Fruit fly (Drosophila melanogaster) whole organism, pupa: ENCODE data around the gene Raf.

Experiments used
- CG10348 ChIP-seq: fragments of 200-800 bp; sonication (Bioruptor generic); IDR thresholded peaks from 2 replicates; pipeline ENCODE4 v1.3.6; 2022; ENCODE audit warnings: missing biosample characterization, missing genetic modification characterization
- CG12605 ChIP-seq: fragments of 200-800 bp; sonication (Bioruptor generic); IDR thresholded peaks from 2 replicates; pipeline ENCODE4 v1.3.6; 2022; ENCODE audit warnings: missing biosample characterization, missing genetic modification characterization
- CG13204 ChIP-seq: fragments of 200-800 bp; sonication (Bioruptor generic); optimal IDR thresholded peaks from 2 replicates; lab custom pipeline; 2018; ENCODE audit warnings: missing biosample characterization, mild to moderate bottlenecking, missing genetic modification characterization, moderate library complexity
- CG14655 ChIP-seq: fragments of 200-800 bp; sonication (Bioruptor generic); optimal IDR thresholded peaks from 3 replicates; lab custom pipeline; 2017; ENCODE audit warnings: mild to moderate bottlenecking, missing biosample characterization, missing genetic modification reagents, missing genetic modification characterization
- CG15710 ChIP-seq: fragments of 200-800 bp; sonication (Bioruptor generic); optimal IDR thresholded peaks from 2 replicates; lab custom pipeline; 2018; ENCODE audit warnings: missing biosample characterization, mild to moderate bottlenecking, missing genetic modification characterization, moderate library complexity
- CG17806 ChIP-seq: fragments of 200-800 bp; sonication (Bioruptor generic); optimal IDR thresholded peaks from 2 replicates; lab custom pipeline; 2018; ENCODE audit warnings: missing biosample characterization, mild to moderate bottlenecking, missing genetic modification characterization, moderate library complexity
- CG32121 ChIP-seq: fragments of 200-800 bp; sonication (Bioruptor generic); IDR thresholded peaks from 2 replicates; pipeline ENCODE4 v1.3.6; 2022; ENCODE audit warnings: missing biosample characterization, missing genetic modification characterization
- CG34367 ChIP-seq: fragments of 200-800 bp; sonication (Bioruptor generic); optimal IDR thresholded peaks from 2 replicates; lab custom pipeline; 2018; ENCODE audit warnings: missing biosample characterization, mild to moderate bottlenecking, missing genetic modification characterization
- CG4496 ChIP-seq: fragments of 200-800 bp; sonication (Bioruptor generic); IDR thresholded peaks from 3 replicates; pipeline ENCODE4 v1.3.6; 2022; ENCODE audit warnings: missing biosample characterization, missing genetic modification characterization
- CG8159 ChIP-seq: fragments of 200-800 bp; sonication (Bioruptor generic); optimal IDR thresholded peaks from 3 replicates; lab custom pipeline; 2018; ENCODE audit warnings: missing biosample characterization, mild to moderate bottlenecking, missing genetic modification characterization, moderate library complexity
- CG8301 ChIP-seq: fragments of 200-800 bp; sonication (Bioruptor generic); optimal IDR thresholded peaks from 2 replicates; lab custom pipeline; 2018; ENCODE audit warnings: missing biosample characterization, mild to moderate bottlenecking, missing genetic modification characterization
- CG9948 ChIP-seq: fragments of 200-800 bp; sonication (Bioruptor generic); optimal IDR thresholded peaks from 2 replicates; lab custom pipeline; 2018; ENCODE audit warnings: missing biosample characterization, mild to moderate bottlenecking, missing genetic modification characterization, moderate library complexity
- D1 ChIP-seq: fragments of 200-800 bp; sonication (Bioruptor generic); optimal IDR thresholded peaks from 2 replicates; lab custom pipeline; 2018; ENCODE audit warnings: missing biosample characterization, mild to moderate bottlenecking, missing genetic modification characterization, moderate library complexity
- EcR ChIP-seq: fragments of 200-800 bp; sonication (Bioruptor generic); optimal IDR thresholded peaks from 3 replicates; lab custom pipeline; 2019; ENCODE audit warnings: missing biosample characterization, missing genetic modification characterization, mild to moderate bottlenecking, moderate library complexity, missing genetic modification reagents
- Ets98B ChIP-seq: fragments of 200-800 bp; sonication (Bioruptor generic); IDR thresholded peaks from 2 replicates; pipeline ENCODE4 v1.3.6; 2022; ENCODE audit warnings: missing biosample characterization, missing genetic modification characterization
- Pif1A ChIP-seq: fragments of 200-800 bp; sonication (Bioruptor generic); optimal IDR thresholded peaks from 3 replicates; lab custom pipeline; 2016; ENCODE audit warnings: missing biosample characterization, missing genetic modification characterization
- Pif1B ChIP-seq: fragments of 200-800 bp; sonication (Bioruptor generic); optimal IDR thresholded peaks from 3 replicates; lab custom pipeline; 2016; ENCODE audit warnings: missing biosample characterization, missing genetic modification characterization
- Snoo ChIP-seq: fragments of 200-800 bp; sonication (Bioruptor generic); optimal IDR thresholded peaks from 3 replicates; lab custom pipeline; 2017; ENCODE audit warnings: missing biosample characterization, mild to moderate bottlenecking, missing genetic modification characterization, inconsistent platforms
- fd96Ca ChIP-seq: fragments of 200-800 bp; sonication (Bioruptor generic); IDR thresholded peaks from 3 replicates; pipeline ENCODE4 v1.3.6; 2022; ENCODE audit warnings: missing biosample characterization, missing genetic modification characterization
- gl ChIP-seq: fragments of 200-800 bp; sonication (Bioruptor generic); optimal IDR thresholded peaks from 2 replicates; lab custom pipeline; 2018; ENCODE audit warnings: missing biosample characterization, mild to moderate bottlenecking, missing genetic modification characterization
- rn ChIP-seq: fragments of 200-800 bp; sonication (Bioruptor generic); IDR thresholded peaks from 2 replicates; pipeline ENCODE4 v1.3.6; 2022; ENCODE audit warnings: missing biosample characterization, missing genetic modification characterization

The Raf gene

dm6 chrX:2259763-2260162, 35.5 kb upstream of the Raf start, which contains the start of gene CG3078:
Gene CG3078 (minus strand): TSS chrX:2259863.
- TF ChIP-seq CG10348 (GFP tag; lab: Robert Waterston, UW), result no peak
- no peak for TF ChIP-seq CG14655
- TF ChIP-seq CG9948, result no peak
- TF ChIP-seq CG8159 (tag; lab: Kevin White, UChicago), result no peak
- no peak for TF ChIP-seq Ets98B (GFP tag; lab: Robert Waterston, UW)
- no peak for TF ChIP-seq D1 (tag; lab: Kevin White, UChicago)
- TF ChIP-seq gl (tag; lab: Kevin White, UChicago), result no peak
- no peak for TF ChIP-seq CG4496 (GFP tag; lab: Robert Waterston, UW)
- TF ChIP-seq rn (GFP tag; lab: Robert Waterston, UW), result no peak

DNA sequence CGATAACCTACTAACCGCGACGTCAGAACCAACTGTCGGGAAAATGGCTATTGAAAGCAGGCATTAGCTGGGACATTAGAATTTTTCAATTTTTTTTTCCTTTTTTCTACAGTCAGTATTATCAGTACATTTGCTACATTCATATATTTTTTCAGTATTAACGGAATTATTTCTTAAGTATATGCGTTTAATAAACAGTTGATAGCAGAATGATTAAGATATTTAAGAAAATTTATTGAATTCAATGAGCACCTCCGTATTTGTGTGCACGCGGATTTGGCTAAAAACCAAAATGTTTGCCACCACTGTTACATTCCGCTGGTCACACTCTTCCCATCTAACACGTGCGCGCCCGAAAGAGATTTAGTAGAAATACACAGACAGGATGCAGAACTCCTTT, 32.8 kb upstream of the Raf start, which contains the start of the genes temp and CG3071:
Gene temp, minus strand, starts transcription at position 5 of the 400 bp plus-strand sequence.
Gene CG3071, plus strand, starts transcription at position 327 of the 400 bp plus-strand sequence.
- peak; percentile 26 for TF ChIP-seq Pif1A (GFP tag; lab: Kevin White, UChicago)
- TF ChIP-seq CG8301 (tag; lab: Kevin White, UChicago), result peak; percentile 10
- no peak for TF ChIP-seq CG34367
- TF ChIP-seq CG17806 (tag; lab: Kevin White, UChicago), result peak; percentile 12
- no peak for TF ChIP-seq CG14655
- TF ChIP-seq CG8159 (tag; lab: Kevin White, UChicago), result peak; percentile 53
- TF ChIP-seq gl (tag; lab: Kevin White, UChicago), result no peak
- TF ChIP-seq Snoo, result peak; percentile 21
- no peak for TF ChIP-seq rn (GFP tag; lab: Robert Waterston, UW)
- TF ChIP-seq CG9948, result peak; percentile 28
- TF ChIP-seq CG15710, result peak; percentile 56
- TF ChIP-seq, all 21 proteins: peak for 7

DNA sequence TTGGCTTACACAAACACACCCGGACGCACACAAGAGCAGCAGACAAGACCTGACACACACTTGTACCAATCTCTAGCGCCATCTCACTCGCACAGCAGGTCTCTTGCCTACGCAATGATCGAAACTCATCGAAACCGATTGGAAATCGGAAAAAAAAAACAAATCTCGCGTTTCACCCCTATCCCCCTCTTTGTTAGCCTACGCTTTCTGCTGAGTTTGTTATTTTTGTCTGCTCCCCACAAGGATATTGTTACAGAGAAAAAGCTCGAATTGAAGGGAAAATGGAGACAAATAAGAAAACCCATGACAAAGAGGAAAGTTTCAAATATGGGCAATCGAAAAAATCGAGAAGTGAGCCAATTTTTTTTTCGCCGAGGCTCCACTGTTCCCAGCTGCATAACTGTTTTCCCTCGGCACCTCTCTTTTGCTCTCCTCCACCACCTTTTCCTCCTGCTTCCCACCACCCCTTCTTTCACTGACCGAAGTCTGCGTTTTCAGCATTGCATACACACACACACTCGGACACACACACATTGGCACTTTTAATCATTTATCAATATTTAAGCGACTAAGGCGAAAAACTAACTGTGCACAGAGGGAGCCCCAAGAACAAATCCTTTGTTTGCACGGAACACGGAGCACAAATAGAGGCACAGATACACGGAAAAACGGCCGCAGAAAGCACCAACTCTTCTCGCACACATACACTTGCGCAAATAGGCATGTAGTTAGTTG, 25.3 kb upstream of the Raf start:
- peak; percentile 49; the same call in 2 of the 3 replicates for TF ChIP-seq CG4496 (GFP tag; lab: Robert Waterston, UW)
- TF ChIP-seq rn (GFP tag; lab: Robert Waterston, UW), result peak; percentile 29; the same call in 1 of the 2 replicates
- peak; percentile 50 for TF ChIP-seq Ets98B (GFP tag; lab: Robert Waterston, UW)
- peak; percentile 28 for TF ChIP-seq CG8301 (tag; lab: Kevin White, UChicago)
- peak; percentile 64; the same call in 2 of the 3 replicates for TF ChIP-seq fd96Ca
- TF ChIP-seq CG14655, result no peak
- peak; percentile 14 for TF ChIP-seq CG9948
- no peak for TF ChIP-seq EcR (GFP tag; lab: Kevin White, UChicago)
- TF ChIP-seq CG8159 (tag; lab: Kevin White, UChicago), result peak; percentile 53
- TF ChIP-seq CG13204 (GFP tag; lab: Kevin White, UChicago), result no peak
- no peak for TF ChIP-seq CG12605 (GFP tag; lab: Robert Waterston, UW)
- TF ChIP-seq CG17806 (tag; lab: Kevin White, UChicago), result peak; percentile 24
- TF ChIP-seq gl (tag; lab: Kevin White, UChicago), result no peak
- peak; percentile 64 for TF ChIP-seq CG32121
- peak; percentile 34 for TF ChIP-seq Pif1A (GFP tag; lab: Kevin White, UChicago)
- TF ChIP-seq CG34367, result no peak
- no peak for TF ChIP-seq Pif1B (GFP tag; lab: Kevin White, UChicago)
- TF ChIP-seq Snoo, result peak; percentile 22
- TF ChIP-seq D1 (tag; lab: Kevin White, UChicago), result no peak
- peak; percentile 47 for TF ChIP-seq CG15710
- no peak for TF ChIP-seq CG10348 (GFP tag; lab: Robert Waterston, UW)

DNA sequence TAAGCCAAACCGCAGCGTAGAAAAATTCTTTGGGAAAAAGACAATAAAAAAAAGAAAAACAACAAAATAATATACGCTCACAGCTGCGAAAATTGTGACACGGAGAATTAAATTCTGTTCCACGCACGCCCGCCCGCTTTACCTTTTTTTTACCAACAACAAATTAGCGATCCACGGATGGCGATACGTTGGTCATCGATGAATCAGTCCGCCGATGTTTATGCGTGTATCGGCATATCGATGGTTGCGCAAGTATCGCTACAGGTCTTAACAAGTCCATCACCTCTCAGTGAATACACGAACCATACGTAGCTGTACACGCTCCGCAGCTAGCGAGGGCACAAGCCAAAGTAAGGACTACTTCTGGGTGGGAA, 24.7 kb upstream of the Raf start, which contains the start of gene CG2924:
Gene CG2924, minus strand, starts transcription at position 205 of the 374 bp plus-strand sequence.
- TF ChIP-seq CG8159 (tag; lab: Kevin White, UChicago) (no peak), Ets98B (GFP tag; lab: Robert Waterston, UW) (peak; percentile 33), CG4496 (GFP tag; lab: Robert Waterston, UW) (peak; percentile 26; the same call in 2 of the 3 replicates), rn (GFP tag; lab: Robert Waterston, UW) (peak; percentile 37; the same call in 1 of the 2 replicates)

dm6 chrX:2274704-2275199, 20.5 kb upstream of the Raf start, which contains the start of gene Grp170:
Gene Grp170 (minus strand): TSS chrX:2275068.
- TF ChIP-seq EcR (GFP tag; lab: Kevin White, UChicago) (peak; percentile 93), CG13204 (GFP tag; lab: Kevin White, UChicago) (peak; percentile 5), gl (tag; lab: Kevin White, UChicago) (no peak), Pif1B (GFP tag; lab: Kevin White, UChicago) (peak; percentile 28), CG17806 (tag; lab: Kevin White, UChicago) (no peak)

DNA sequence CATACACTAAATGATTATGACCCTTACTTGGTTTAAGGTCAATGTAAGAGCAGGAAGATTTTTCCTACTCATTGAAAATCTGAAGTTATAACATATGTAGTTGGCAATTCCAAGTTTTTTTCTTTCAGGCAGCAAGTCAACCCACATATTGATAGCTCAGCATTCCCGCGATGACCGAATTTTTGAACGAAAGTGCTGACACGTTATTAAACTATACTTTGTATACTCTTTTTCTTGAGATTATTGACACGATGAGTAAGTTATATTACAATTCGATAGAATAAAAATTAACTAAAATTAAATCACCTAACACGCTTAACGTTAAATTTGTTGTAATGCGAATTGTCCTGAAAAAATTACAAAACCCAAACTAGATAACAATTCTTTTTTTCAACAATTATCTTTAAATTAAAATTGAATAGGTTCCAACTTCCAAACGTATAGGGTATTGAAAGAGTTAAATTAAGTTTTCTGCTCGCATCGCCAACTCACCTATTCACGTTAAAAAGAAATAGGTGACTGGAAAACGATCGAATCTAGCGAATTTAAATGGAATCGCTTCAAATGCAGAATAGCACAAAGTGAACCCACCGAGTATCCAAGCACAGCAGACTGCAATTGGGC, 19.9 kb upstream of the Raf start, which contains the start of gene Vml:
Gene Vml, plus strand, starts transcription at position 574 of the 624 bp plus-strand sequence.
- no peak for TF ChIP-seq CG9948
- TF ChIP-seq CG14655, result no peak
- no peak for TF ChIP-seq CG13204 (GFP tag; lab: Kevin White, UChicago)
- no peak for TF ChIP-seq Pif1A (GFP tag; lab: Kevin White, UChicago)
- TF ChIP-seq CG8301 (tag; lab: Kevin White, UChicago), result no peak
- no peak for TF ChIP-seq CG34367
- no peak for TF ChIP-seq CG8159 (tag; lab: Kevin White, UChicago)
- TF ChIP-seq CG17806 (tag; lab: Kevin White, UChicago), result no peak
- no peak for TF ChIP-seq CG32121
- no peak for TF ChIP-seq gl (tag; lab: Kevin White, UChicago)
- no peak for TF ChIP-seq Ets98B (GFP tag; lab: Robert Waterston, UW)
